Worm (Caenorhabditis elegans) whole organism, L1 larva: ENCODE data around the gene ZK1098.2.

Experiments
- C04F5.9 ChIP-seq: sonication (generic microtip); optimal IDR thresholded peaks from 2 replicates; lab custom pipeline; 2016; ENCODE audit warnings: missing genetic modification characterization, missing compliant biosample characterization
- C34B4.2 ChIP-seq: sonication (generic microtip); optimal IDR thresholded peaks from 2 replicates; lab custom pipeline; 2017; ENCODE audit warnings: mild to moderate bottlenecking, missing genetic modification characterization, missing compliant biosample characterization
- aly-2 ChIP-seq: fragments of 150-350 bp; optimal IDR thresholded peaks from 2 replicates; lab custom pipeline; 2014; ENCODE audit warnings: missing biosample characterization, missing genetic modification characterization
- ceh-8 ChIP-seq: fragments of 200-800 bp; sonication (Bioruptor generic); optimal IDR thresholded peaks from 2 replicates; lab custom pipeline; 2018; ENCODE audit warnings: mild to moderate bottlenecking, missing genetic modification characterization, moderate library complexity, missing compliant biosample characterization
- ceh-82 ChIP-seq, 3 experiments: fragments of 150-350 bp in 1 of 3; sonication (generic microtip) in 2 of 3; optimal IDR thresholded peaks; 2 replicates each; lab custom pipeline; 2014 to 2017; ENCODE audit warnings: missing biosample characterization in 3 of 3, missing genetic modification characterization in 3 of 3
- ces-1 ChIP-seq: fragments of 150-350 bp; optimal IDR thresholded peaks from 2 replicates; lab custom pipeline; 2014; ENCODE audit warnings: missing biosample characterization, missing genetic modification reagents, missing genetic modification characterization
- dpl-1 ChIP-seq, 3 experiments: fragments of 150-350 bp in 2 of 3; sonication (generic microtip) in 1 of 3; optimal IDR thresholded peaks; 2 replicates each; lab custom pipeline; 2014 to 2017; ENCODE audit warnings: missing biosample characterization in 3 of 3, missing genetic modification characterization in 3 of 3, missing genetic modification reagents in 3 of 3
- dsc-1 ChIP-seq: sonication (generic microtip); optimal IDR thresholded peaks from 2 replicates; lab custom pipeline; 2016; ENCODE audit warnings: mild to moderate bottlenecking, missing genetic modification characterization, missing compliant biosample characterization
- efl-1 ChIP-seq, 4 experiments: fragments of 150-350 bp; optimal IDR thresholded peaks in 3 of 4; peaks in 1 of 4; 1 replicate in 1 of 4; 2 replicates in 3 of 4; lab custom pipeline; 2014; ENCODE audit warnings: missing biosample characterization in 2 of 4, missing genetic modification characterization in 2 of 4, missing genetic modification reagents in 2 of 4
- egl-13 ChIP-seq: sonication (generic microtip); optimal IDR thresholded peaks from 2 replicates; lab custom pipeline; 2016; ENCODE audit warnings: missing genotype, missing genetic modification reagents, missing genetic modification characterization, missing compliant biosample characterization
- egl-27 ChIP-seq, 2 experiments: fragments of 150-350 bp in 1 of 2; sonication (generic microtip); optimal IDR thresholded peaks; 3 replicates each; lab custom pipeline; 2017 to 2018; ENCODE audit warnings: missing biosample characterization in 2 of 2, missing genetic modification characterization in 2 of 2, missing genetic modification reagents in 2 of 2
- elt-2 ChIP-seq: sonication (generic microtip); optimal IDR thresholded peaks from 2 replicates; lab custom pipeline; 2016; ENCODE audit warnings: missing genetic modification characterization, mild to moderate bottlenecking, inconsistent platforms, missing compliant biosample characterization, missing genetic modification reagents
- ets-5 ChIP-seq: fragments of 200-800 bp; sonication (Bioruptor generic); IDR thresholded peaks from 2 replicates; pipeline ENCODE4 v1.3.6; 2022; ENCODE audit warnings: missing genetic modification characterization, missing compliant biosample characterization
- fos-1 ChIP-seq: fragments of 150-350 bp; optimal IDR thresholded peaks from 2 replicates; lab custom pipeline; 2014; ENCODE audit warnings: missing biosample characterization, missing genetic modification characterization
- hlh-17 ChIP-seq: fragments of 200-800 bp; sonication (Bioruptor generic); optimal IDR thresholded peaks from 2 replicates; lab custom pipeline; 2018; ENCODE audit warnings: missing genetic modification characterization, mild to moderate bottlenecking, missing compliant biosample characterization, moderate library complexity, borderline replicate concordance
- hpl-2 ChIP-seq: fragments of 150-350 bp; optimal IDR thresholded peaks from 2 replicates; lab custom pipeline; 2014; ENCODE audit warnings: missing biosample characterization, missing genetic modification reagents, missing genetic modification characterization
- isw-1 ChIP-seq: fragments of 200-800 bp; sonication (Bioruptor generic); IDR thresholded peaks from 2 replicates; pipeline ENCODE4 v1.3.6; 2022; ENCODE audit warnings: missing genetic modification characterization, missing compliant biosample characterization
- jun-1 ChIP-seq: fragments of 150-350 bp; optimal IDR thresholded peaks from 2 replicates; lab custom pipeline; 2014; ENCODE audit warnings: missing biosample characterization, missing genetic modification reagents, missing genetic modification characterization
- lin-13 ChIP-seq: fragments of 150-350 bp; optimal IDR thresholded peaks from 2 replicates; lab custom pipeline; 2014; ENCODE audit warnings: missing biosample characterization, missing genetic modification reagents, missing genetic modification characterization
- lin-15B ChIP-seq: fragments of 150-350 bp; sonication (generic microtip); optimal IDR thresholded peaks from 3 replicates; lab custom pipeline; 2014; ENCODE audit warnings: missing biosample characterization, missing genetic modification characterization
- lin-35 ChIP-seq, 2 experiments: fragments of 150-350 bp; optimal IDR thresholded peaks; 2 replicates each; lab custom pipeline; 2014; ENCODE audit warnings: missing biosample characterization in 2 of 2, missing genetic modification characterization in 2 of 2, missing genetic modification reagents in 2 of 2
- lin-39 ChIP-seq: fragments of 150-350 bp; optimal IDR thresholded peaks from 2 replicates; lab custom pipeline; 2014; ENCODE audit warnings: missing biosample characterization, missing genetic modification reagents, missing genetic modification characterization
- lsy-2 ChIP-seq, 2 experiments: fragments of 150-350 bp; optimal IDR thresholded peaks; 2 replicates each; lab custom pipeline; 2014; ENCODE audit warnings: missing biosample characterization in 2 of 2, missing genetic modification characterization in 2 of 2
- mdl-1 ChIP-seq, 2 experiments: fragments of 150-350 bp; optimal IDR thresholded peaks; 2 replicates each; lab custom pipeline; 2014 to 2017; ENCODE audit warnings: missing biosample characterization in 2 of 2, missing genetic modification characterization in 2 of 2, inconsistent platforms in 1 of 2
- mef-2 ChIP-seq: fragments of 150-350 bp; optimal IDR thresholded peaks from 2 replicates; lab custom pipeline; 2014; ENCODE audit warnings: missing biosample characterization, missing genetic modification characterization
- nhr-19 ChIP-seq: fragments of 200-800 bp; sonication (Bioruptor generic); conservative IDR thresholded peaks from 2 replicates; pipeline ENCODE4 v1.3.6; 2022; ENCODE audit warnings: missing genetic modification characterization, missing compliant biosample characterization
- nhr-20 ChIP-seq: sonication (generic microtip); optimal IDR thresholded peaks from 2 replicates; lab custom pipeline; 2016; ENCODE audit warnings: mild to moderate bottlenecking, missing genetic modification characterization, missing compliant biosample characterization
- nhr-237 ChIP-seq: fragments of 150-350 bp; optimal IDR thresholded peaks from 2 replicates; lab custom pipeline; 2014; ENCODE audit warnings: missing biosample characterization, missing genetic modification characterization
- nhr-28 ChIP-seq: fragments of 150-350 bp; optimal IDR thresholded peaks from 2 replicates; lab custom pipeline; 2014; ENCODE audit warnings: missing biosample characterization, missing genetic modification characterization
- nhr-47 ChIP-seq: sonication (generic microtip); optimal IDR thresholded peaks from 2 replicates; lab custom pipeline; 2016; ENCODE audit warnings: mild to moderate bottlenecking, missing genetic modification characterization, moderate library complexity, missing compliant biosample characterization
- nhr-71 ChIP-seq: sonication (generic microtip); optimal IDR thresholded peaks from 2 replicates; lab custom pipeline; 2016; ENCODE audit warnings: mild to moderate bottlenecking, missing genetic modification characterization, moderate library complexity, missing compliant biosample characterization
- nhr-76 ChIP-seq: sonication (generic microtip); optimal IDR thresholded peaks from 2 replicates; lab custom pipeline; 2017; ENCODE audit warnings: missing biosample characterization, missing genetic modification characterization
- nhr-85 ChIP-seq: sonication (generic microtip); peaks from one replicate; lab custom pipeline; 2016; ENCODE audit warnings: missing genetic modification characterization, inconsistent platforms, missing compliant biosample characterization
- nhr-90 ChIP-seq: sonication (generic microtip); optimal IDR thresholded peaks from 2 replicates; lab custom pipeline; 2016; ENCODE audit warnings: mild to moderate bottlenecking, missing genetic modification characterization, missing compliant biosample characterization; ENCODE audit not compliant: poor library complexity
- skn-1 ChIP-seq: fragments of 150-350 bp; optimal IDR thresholded peaks from 2 replicates; lab custom pipeline; 2014; ENCODE audit warnings: missing biosample characterization, missing genetic modification characterization
- snpc-4 ChIP-seq: fragments of 150-350 bp; optimal IDR thresholded peaks from 2 replicates; lab custom pipeline; 2014; ENCODE audit warnings: missing biosample characterization, missing genetic modification characterization
- snu-23 ChIP-seq: sonication (generic microtip); optimal IDR thresholded peaks from 2 replicates; lab custom pipeline; 2016; ENCODE audit warnings: missing genetic modification characterization, missing compliant biosample characterization
- swsn-7 ChIP-seq: sonication (generic microtip); optimal IDR thresholded peaks from 2 replicates; lab custom pipeline; 2016; ENCODE audit warnings: missing genetic modification characterization, missing compliant biosample characterization
- unc-130 ChIP-seq: fragments of 150-350 bp; optimal IDR thresholded peaks from 2 replicates; lab custom pipeline; 2017; ENCODE audit warnings: missing biosample characterization, missing genetic modification characterization, inconsistent platforms
- unc-30 ChIP-seq: sonication (generic microtip); optimal IDR thresholded peaks from 2 replicates; lab custom pipeline; 2017; ENCODE audit warnings: missing biosample characterization, missing genetic modification characterization
- unc-62 ChIP-seq: fragments of 150-350 bp; optimal IDR thresholded peaks from 2 replicates; lab custom pipeline; 2014; ENCODE audit warnings: missing biosample characterization, missing genetic modification reagents, missing genetic modification characterization
- unc-86 ChIP-seq: sonication (generic microtip); optimal IDR thresholded peaks from 2 replicates; lab custom pipeline; 2016; ENCODE audit warnings: missing genetic modification characterization, missing compliant biosample characterization
- unc-98 ChIP-seq: fragments of 200-800 bp; sonication (Bioruptor generic); IDR thresholded peaks from 2 replicates; pipeline ENCODE4 v1.3.6; 2022; ENCODE audit warnings: missing genetic modification characterization, missing compliant biosample characterization
- xbp-1 ChIP-seq: sonication (generic microtip); optimal IDR thresholded peaks from 2 replicates; lab custom pipeline; 2016; ENCODE audit warnings: missing genetic modification characterization, missing compliant biosample characterization
- ztf-11 ChIP-seq, 2 experiments: sonication (generic microtip); optimal IDR thresholded peaks; 2 replicates each; lab custom pipeline; 2016 to 2017; ENCODE audit warnings: missing genetic modification characterization in 2 of 2, missing biosample characterization in 1 of 2, missing compliant biosample characterization in 1 of 2
- ztf-4 ChIP-seq: fragments of 150-350 bp; optimal IDR thresholded peaks from 2 replicates; lab custom pipeline; 2014; ENCODE audit warnings: missing biosample characterization, missing genetic modification characterization

The ZK1098.2 gene

DNA sequence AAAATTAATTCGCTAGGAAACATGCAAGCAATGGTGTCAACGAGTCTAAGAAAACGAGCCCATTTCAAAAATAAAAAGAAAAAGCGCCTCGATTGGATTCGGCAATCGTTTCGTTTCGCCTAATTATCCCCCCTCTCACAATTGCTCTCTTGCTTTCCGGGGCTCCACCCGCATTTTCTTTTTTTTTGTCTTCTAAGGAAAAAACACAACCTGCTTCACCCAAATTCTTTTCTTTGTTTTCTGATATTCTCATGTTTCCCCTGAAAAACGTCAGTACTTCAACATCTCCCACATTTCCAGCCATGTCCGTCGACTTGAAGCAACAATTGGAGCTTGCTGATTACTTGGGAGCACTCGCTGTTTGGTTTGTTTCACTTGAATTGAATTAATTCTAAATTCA, 40.5 kb upstream of the ZK1098.2 start, which contains the start of gene nlp-36:
nlp-36 (plus strand) TSS at position 301 of the 400 bp plus-strand sequence.
- TF ChIP-seq unc-30 (tag; lab: Kevin White, UChicago), result no peak

DNA sequence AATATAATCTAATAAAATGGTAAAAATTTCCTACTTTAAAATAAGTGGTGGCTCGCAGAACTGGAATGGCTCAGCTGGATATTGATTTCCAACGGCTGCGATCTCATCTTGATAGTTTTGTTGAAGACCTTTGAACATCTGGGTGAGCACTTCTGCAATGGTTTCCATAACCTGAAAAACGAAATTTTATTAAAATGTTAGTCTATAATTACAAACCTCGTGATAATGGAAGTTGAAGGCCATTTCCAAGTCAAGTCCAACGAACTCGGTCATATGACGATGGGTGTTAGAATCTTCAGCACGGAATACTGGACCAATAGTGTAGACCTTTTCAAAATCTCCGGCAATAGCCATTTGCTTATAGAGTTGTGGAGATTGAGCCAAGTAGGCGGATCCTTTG, 39.2 kb upstream of the ZK1098.2 start:
- no peak for TF ChIP-seq efl-1 (optimal IDR thresholded peaks at IDR 0.05; lab: Kevin White, UChicago)
- TF ChIP-seq efl-1 (GFP tag; optimal IDR thresholded peaks at IDR 0.05 in 1 of 2; lab: Kevin White, UChicago), result peak in 1 of 2 experiments; percentile 91
- TF ChIP-seq lin-39 (tag; lab: Kevin White, UChicago), result no peak

DNA sequence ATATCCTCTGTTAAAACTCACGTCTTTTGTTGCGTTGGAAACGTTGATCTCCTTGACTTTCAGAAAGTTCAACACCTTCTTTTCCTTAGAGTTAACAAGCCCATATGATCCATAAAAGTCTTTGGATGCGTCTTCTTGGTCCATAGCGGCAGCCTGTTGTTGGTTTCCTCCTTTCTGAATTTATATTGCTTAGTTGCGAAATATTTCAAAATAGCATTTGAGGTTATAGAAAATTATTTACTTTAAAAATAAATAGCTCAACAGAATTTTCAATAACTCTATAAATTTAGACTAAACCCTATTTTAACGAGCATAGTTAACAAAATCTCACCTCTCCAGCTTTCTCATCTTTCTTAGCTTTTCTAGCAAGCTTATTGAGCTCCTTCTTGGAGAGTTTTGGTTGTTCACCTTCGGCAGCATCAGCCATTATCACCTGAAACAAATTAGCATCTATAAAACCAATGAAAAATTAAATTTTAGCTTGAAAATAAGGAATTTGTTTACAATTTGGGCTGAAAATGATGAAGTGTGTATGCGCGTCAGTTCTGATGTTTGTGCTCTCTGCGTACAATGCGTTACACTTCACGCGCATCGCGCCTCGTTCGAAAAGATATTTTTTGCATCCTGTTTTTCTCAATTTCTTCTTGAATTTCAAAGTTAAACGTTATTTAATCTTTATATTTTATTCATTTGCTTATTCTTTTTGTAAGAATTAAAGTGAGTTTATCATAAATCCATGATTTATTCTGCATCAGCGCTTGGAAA, 38.0 kb upstream of the ZK1098.2 start, which contains the start of the genes dars-1 and ctr-9:
dars-1 (minus strand) TSS at position 433 of the 765 bp plus-strand sequence.
ctr-9 (plus strand) TSS at position 614 of the 765 bp plus-strand sequence.
- no peak for TF ChIP-seq ztf-11 (tag; optimal IDR thresholded peaks at IDR 0.05; lab: Kevin White, UChicago)
- TF ChIP-seq mef-2 (tag; lab: Kevin White, UChicago), result no peak
- no peak for TF ChIP-seq hlh-17 (GFP tag; lab: Kevin White, UChicago)
- TF ChIP-seq lin-13, result no peak
- TF ChIP-seq nhr-85 (tag; lab: Kevin White, UChicago), result no peak
- TF ChIP-seq unc-62 (GFP tag; lab: Kevin White, UChicago), result no peak
- no peak for TF ChIP-seq lin-15B (tag; lab: Kevin White, UChicago)
- TF ChIP-seq lin-35 (GFP tag; optimal IDR thresholded peaks at IDR 0.05; lab: Kevin White, UChicago), result peak; percentile 13 to 53
- peak; percentile 14 to 47 for TF ChIP-seq lsy-2 (tag; optimal IDR thresholded peaks at IDR 0.05; lab: Kevin White, UChicago)
- TF ChIP-seq egl-13 (tag; lab: Kevin White, UChicago), result no peak
- TF ChIP-seq xbp-1, result no peak
- no peak for TF ChIP-seq ets-5
- TF ChIP-seq C34B4.2, result no peak
- TF ChIP-seq C04F5.9 (tag; lab: Kevin White, UChicago), result no peak
- TF ChIP-seq nhr-76 (tag; lab: Kevin White, UChicago), result no peak
- no peak for TF ChIP-seq ces-1 (GFP tag; lab: Kevin White, UChicago)
- TF ChIP-seq skn-1 (tag; lab: Kevin White, UChicago), result no peak
- TF ChIP-seq dsc-1 (tag; lab: Kevin White, UChicago), result no peak
- TF ChIP-seq hpl-2 (GFP tag; lab: Kevin White, UChicago), result no peak
- no peak for TF ChIP-seq unc-130 (tag; lab: Kevin White, UChicago)
- TF ChIP-seq unc-86 (tag; lab: Kevin White, UChicago), result no peak
- no peak for TF ChIP-seq egl-27 (tag; optimal IDR thresholded peaks at IDR 0.05; lab: Kevin White, UChicago)
- peak in 1 of 3 experiments; percentile 0 for TF ChIP-seq ceh-82 (tag; optimal IDR thresholded peaks at IDR 0.05; lab: Kevin White, UChicago)
- TF ChIP-seq jun-1 (tag; lab: Kevin White, UChicago), result no peak
- TF ChIP-seq nhr-71 (tag; lab: Kevin White, UChicago), result peak; percentile 11
- TF ChIP-seq nhr-90 (tag; lab: Kevin White, UChicago), result no peak
- no peak for TF ChIP-seq elt-2 (tag; lab: Kevin White, UChicago)
- TF ChIP-seq dpl-1 (GFP tag; optimal IDR thresholded peaks at IDR 0.05; lab: Kevin White, UChicago), result peak; percentile 10 to 59 (median 48)
- no peak for TF ChIP-seq ztf-4 (tag; lab: Kevin White, UChicago)
- no peak for TF ChIP-seq nhr-28 (tag; lab: Kevin White, UChicago)
- TF ChIP-seq ceh-8 (GFP tag; lab: Kevin White, UChicago), result no peak
- TF ChIP-seq isw-1, result no peak
- no peak for TF ChIP-seq snpc-4 (tag; lab: Kevin White, UChicago)
- TF ChIP-seq fos-1 (tag; lab: Kevin White, UChicago), result no peak
- TF ChIP-seq aly-2 (tag; lab: Kevin White, UChicago), result no peak
- no peak for TF ChIP-seq swsn-7
- peak; percentile 24 for TF ChIP-seq snu-23 (GFP tag; lab: Kevin White, UChicago)
- no peak for TF ChIP-seq mdl-1 (tag; optimal IDR thresholded peaks at IDR 0.05; lab: Kevin White, UChicago)
- peak; percentile 13 for TF ChIP-seq nhr-47
- TF ChIP-seq efl-1 (optimal IDR thresholded peaks at IDR 0.05; lab: Kevin White, UChicago), result peak in 1 of 2 experiments; percentile 52
- peak; percentile 24 to 95 for TF ChIP-seq efl-1 (GFP tag; optimal IDR thresholded peaks at IDR 0.05 in 1 of 2; lab: Kevin White, UChicago)
- no peak for TF ChIP-seq nhr-19 (GFP tag; lab: Robert Waterston, UW)
- TF ChIP-seq nhr-237 (tag; lab: Kevin White, UChicago), result no peak
- no peak for TF ChIP-seq nhr-20
- no peak for TF ChIP-seq unc-98 (GFP tag; lab: Robert Waterston, UW)
- TF ChIP-seq unc-30 (tag; lab: Kevin White, UChicago), result no peak
